Worm (Caenorhabditis elegans): ENCODE results near the gene math-45.

ce11 chrII:1529057-1529456, 11.8 kb upstream of the math-45 start, which contains the start of gene Y51H7BR.4:
- TF ChIP-seq skn-1 (tag; optimal IDR thresholded peaks at IDR 0.05) (no peak), nhr-76 (tag; optimal IDR thresholded peaks at IDR 0.05) (no peak), ceh-16 (tag; optimal IDR thresholded peaks at IDR 0.05) (no peak)

Data from whole organism, L3 larva.